Worm (Caenorhabditis elegans) whole organism, midembryonic: ENCODE results near the gene C16D9.9.

Experiments used
- T22C8.4 ChIP-seq: fragments of 200-800 bp; sonication (Bioruptor generic); IDR thresholded peaks from 2 replicates; pipeline ENCODE4 v1.3.6; 2022; ENCODE audit warnings: missing genetic modification characterization, missing compliant biosample characterization
- cog-1 ChIP-seq: sonication (generic microtip); optimal IDR thresholded peaks from 2 replicates; lab custom pipeline; 2016; ENCODE audit warnings: missing genetic modification characterization, missing compliant biosample characterization
- flt-1 ChIP-seq: fragments of 200-800 bp; sonication (Bioruptor generic); IDR thresholded peaks from 2 replicates; pipeline ENCODE4 v1.3.6; 2022; ENCODE audit warnings: missing genetic modification characterization, missing compliant biosample characterization
- klf-2 ChIP-seq: fragments of 200-800 bp; sonication (Bioruptor generic); conservative IDR thresholded peaks from 2 replicates; pipeline ENCODE4 v1.3.6; 2022; ENCODE audit warnings: missing genetic modification reagents, missing genetic modification characterization, missing compliant biosample characterization
- med-1 ChIP-seq: sonication (generic microtip); optimal IDR thresholded peaks from 2 replicates; lab custom pipeline; 2017; ENCODE audit warnings: missing genetic modification characterization, mild to moderate bottlenecking, missing compliant biosample characterization, antibody characterized with exemption, missing genetic modification reagents; ENCODE audit not compliant: insufficient read depth
- ref-1 ChIP-seq: fragments of 200-800 bp; sonication (Bioruptor generic); conservative IDR thresholded peaks from 2 replicates; pipeline ENCODE4 v1.3.6; 2022; ENCODE audit warnings: missing genetic modification reagents, missing genetic modification characterization, missing compliant biosample characterization
- tab-1 ChIP-seq: fragments of 200-800 bp; sonication (Bioruptor generic); IDR thresholded peaks from 2 replicates; pipeline ENCODE4 v1.3.6; 2022; ENCODE audit warnings: missing genetic modification characterization, missing compliant biosample characterization
- ztf-23 ChIP-seq: fragments of 200-800 bp; sonication (Bioruptor generic); IDR thresholded peaks from 2 replicates; pipeline ENCODE4 v1.3.6; 2022; ENCODE audit warnings: missing genetic modification reagents, missing genetic modification characterization, missing compliant biosample characterization
- ztf-29 ChIP-seq: fragments of 200-800 bp; sonication (Bioruptor generic); IDR thresholded peaks from 2 replicates; pipeline ENCODE4 v1.3.6; 2022; ENCODE audit warnings: missing genetic modification reagents, missing genetic modification characterization, missing compliant biosample characterization

Gene C16D9.9

ce11 chrV:8285455-8285854 is 21.4 kb downstream of the C16D9.9 start:
- TF ChIP-seq cog-1 (tag; lab: Kevin White, UChicago): no peak

ce11 chrV:8288125-8288806 is 24.2 kb downstream of the C16D9.9 start:
- TF ChIP-seq ztf-23 (GFP tag; lab: Robert Waterston, UW): no peak
- TF ChIP-seq ref-1 (GFP tag; lab: Robert Waterston, UW): no peak
- TF ChIP-seq klf-2 (GFP tag; lab: Robert Waterston, UW): no peak
- no peak for TF ChIP-seq T22C8.4
- no peak for TF ChIP-seq ztf-29 (GFP tag; lab: Robert Waterston, UW)
- TF ChIP-seq med-1 (GFP tag; lab: Kevin White, UChicago): no peak
- TF ChIP-seq flt-1: no peak
- no peak for TF ChIP-seq cog-1 (tag; lab: Kevin White, UChicago)
- TF ChIP-seq tab-1 (GFP tag; lab: Robert Waterston, UW): no peak

ce11 chrV:8291764-8292163 is 27.7 kb downstream of the C16D9.9 start, which contains the start of gene srg-33:
Gene srg-33, plus strand, starts transcription at chrV:8292064.
- TF ChIP-seq tab-1 (GFP tag; lab: Robert Waterston, UW): no peak
- no peak for TF ChIP-seq T22C8.4
- no peak for TF ChIP-seq med-1 (GFP tag; lab: Kevin White, UChicago)
- TF ChIP-seq ref-1 (GFP tag; lab: Robert Waterston, UW): no peak
- no peak for TF ChIP-seq cog-1 (tag; lab: Kevin White, UChicago)
- TF ChIP-seq ztf-23 (GFP tag; lab: Robert Waterston, UW): no peak
- no peak for TF ChIP-seq klf-2 (GFP tag; lab: Robert Waterston, UW)
- no peak for TF ChIP-seq ztf-29 (GFP tag; lab: Robert Waterston, UW)
- TF ChIP-seq flt-1: no peak

DNA sequence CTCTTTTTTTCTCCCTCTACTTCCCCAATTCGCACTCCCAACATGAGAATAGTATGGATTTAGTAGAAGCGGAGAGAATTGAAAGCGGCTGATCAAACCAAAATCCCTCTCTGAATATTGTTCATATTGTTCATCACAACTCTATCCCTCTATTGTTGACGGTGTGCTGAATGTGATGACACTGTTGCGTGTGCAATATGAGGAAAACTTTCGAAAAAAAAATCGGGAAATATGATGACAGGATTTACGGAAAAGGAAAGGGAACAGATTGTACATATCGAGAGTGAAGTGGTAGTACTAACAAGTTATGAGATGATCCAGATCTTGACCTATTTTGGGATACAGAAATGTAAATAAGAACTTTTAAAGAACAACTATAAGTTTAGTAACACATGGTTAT is 31.8 kb downstream of the C16D9.9 start, which contains the start of gene smex-1:
Gene smex-1 (minus strand): TSS at position 101 of the 400 bp plus-strand sequence.
- TF ChIP-seq ztf-23 (GFP tag; lab: Robert Waterston, UW) (no peak), cog-1 (tag; lab: Kevin White, UChicago) (no peak), T22C8.4 (no peak)

ce11 chrV:8297504-8297903 is 33.5 kb downstream of the C16D9.9 start, which contains the start of gene W02D7.4:
Gene W02D7.4, minus strand, starts transcription at chrV:8297604.
- TF ChIP-seq ztf-23 (GFP tag; lab: Robert Waterston, UW): no peak
- no peak for TF ChIP-seq cog-1 (tag; lab: Kevin White, UChicago)
- TF ChIP-seq tab-1 (GFP tag; lab: Robert Waterston, UW): no peak

- no peak for TF ChIP-seq ztf-29 (GFP tag; lab: Robert Waterston, UW)
- TF ChIP-seq flt-1: no peak
- TF ChIP-seq tab-1 (GFP tag; lab: Robert Waterston, UW): no peak
- no peak for TF ChIP-seq cog-1 (tag; lab: Kevin White, UChicago)
- TF ChIP-seq T22C8.4: no peak
- TF ChIP-seq med-1 (GFP tag; lab: Kevin White, UChicago): no peak
- no peak for TF ChIP-seq klf-2 (GFP tag; lab: Robert Waterston, UW)
- no peak for TF ChIP-seq ztf-23 (GFP tag; lab: Robert Waterston, UW)
- TF ChIP-seq ref-1 (GFP tag; lab: Robert Waterston, UW): no peak
Measured at ce11 chrV:8299191-8299854, 35.3 kb downstream of the C16D9.9 start, which contains the start of gene W02D7.5. Gene W02D7.5, minus strand, starts transcription at chrV:8299241.

- TF ChIP-seq flt-1 (0 out of 2 replicates have a peak, but pooled peaks have one; percentile 40), T22C8.4 (no peak), med-1 (GFP tag; lab: Kevin White, UChicago) (no peak), ref-1 (GFP tag; lab: Robert Waterston, UW) (no peak), ztf-23 (GFP tag; lab: Robert Waterston, UW) (no peak)
Measured at ce11 chrV:8300935-8301535, 37.0 kb downstream of the C16D9.9 start, which contains the start of gene W02D7.6. Gene W02D7.6, minus strand, starts transcription at chrV:8301507.

DNA sequence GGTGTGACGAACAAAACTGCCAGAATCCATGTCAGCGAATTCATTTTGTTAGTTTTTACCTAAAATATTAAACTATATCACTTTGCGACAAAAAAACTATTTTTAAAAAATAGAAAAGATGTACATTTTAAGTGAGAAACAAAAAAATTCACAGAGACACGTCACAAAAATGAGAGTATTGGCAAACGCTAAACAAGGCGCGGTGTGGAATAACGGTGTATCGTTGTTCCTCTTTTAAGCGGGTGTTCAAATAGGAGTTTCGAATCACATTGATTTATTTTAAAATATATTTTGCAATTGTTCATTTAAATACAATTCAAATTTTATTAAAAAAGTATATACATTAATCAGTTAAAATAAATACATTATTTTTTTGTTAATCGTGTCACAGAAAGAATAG is 38.5 kb downstream of the C16D9.9 start, which contains the start of gene sel-9:
Gene sel-9 (minus strand): TSS at position 59 of the 400 bp plus-strand sequence.
- TF ChIP-seq ztf-29 (GFP tag; lab: Robert Waterston, UW) (no peak), ztf-23 (GFP tag; lab: Robert Waterston, UW) (0 out of 2 replicates have a peak, but pooled peaks have one; percentile 7)

ce11 chrV:8304461-8305195 is 40.6 kb downstream of the C16D9.9 start, which contains the start of gene W02D7.11:
Gene W02D7.11, minus strand, starts transcription at chrV:8304511.
- no peak for TF ChIP-seq flt-1
- no peak for TF ChIP-seq ref-1 (GFP tag; lab: Robert Waterston, UW)
- no peak for TF ChIP-seq T22C8.4
- TF ChIP-seq ztf-23 (GFP tag; lab: Robert Waterston, UW): no peak
- no peak for TF ChIP-seq ztf-29 (GFP tag; lab: Robert Waterston, UW)
- TF ChIP-seq klf-2 (GFP tag; lab: Robert Waterston, UW): no peak
- no peak for TF ChIP-seq med-1 (GFP tag; lab: Kevin White, UChicago)
- no peak for TF ChIP-seq cog-1 (tag; lab: Kevin White, UChicago)
- no peak for TF ChIP-seq tab-1 (GFP tag; lab: Robert Waterston, UW)
